Worm (Caenorhabditis elegans): ENCODE measurements around the gene R74.8.

DNA sequence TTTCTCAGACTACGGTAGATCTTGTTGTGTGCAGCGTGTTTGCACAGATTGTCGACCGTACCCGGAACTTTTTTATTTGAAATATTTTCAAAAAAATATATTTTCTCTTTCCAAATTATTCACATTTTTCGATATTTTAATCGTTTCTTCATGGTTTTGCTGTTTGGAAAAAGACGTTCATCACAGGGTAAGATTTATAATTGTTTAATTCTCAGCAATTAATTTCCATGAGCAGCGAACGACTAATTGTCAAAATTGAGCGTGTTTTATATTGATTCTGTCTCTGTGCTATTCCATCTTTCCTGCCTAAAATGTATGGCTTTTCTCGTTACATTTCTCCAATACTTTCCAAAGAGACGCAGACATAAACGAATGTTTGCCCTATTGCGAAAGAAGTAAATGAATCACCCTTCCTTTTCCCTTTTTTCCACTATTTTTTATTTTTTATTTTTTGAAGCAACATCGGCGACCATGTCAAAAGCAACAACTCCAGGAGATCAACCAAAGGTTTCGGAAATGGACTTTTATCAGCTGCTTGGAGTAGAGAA lies 14.9 kb upstream of the R74.8 start, which contains the start of gene dnj-16:
- no peak for TF ChIP-seq nhr-76 (tag; optimal IDR thresholded peaks at IDR 0.05)
- TF ChIP-seq unc-62 (GFP tag; optimal IDR thresholded peaks at IDR 0.05) = no peak
- TF ChIP-seq sem-2 (GFP tag; optimal IDR thresholded peaks at IDR 0.05) = no peak
- TF ChIP-seq lin-13 (tag; optimal IDR thresholded peaks at IDR 0.05) = no peak
- no peak for TF ChIP-seq snpc-4 (tag; optimal IDR thresholded peaks at IDR 0.05)
- TF ChIP-seq ces-1 (GFP tag; optimal IDR thresholded peaks at IDR 0.05) = peak; percentile 83
- TF ChIP-seq nhr-237 (tag; optimal IDR thresholded peaks at IDR 0.05) = peak; percentile 1
- TF ChIP-seq nhr-28 (tag; optimal IDR thresholded peaks at IDR 0.05) = no peak

Data from whole organism, mixed stage, embryonic.